Worm (Caenorhabditis elegans): Measurements from ENCODE around the gene his-59.

his-59 gene

DNA sequence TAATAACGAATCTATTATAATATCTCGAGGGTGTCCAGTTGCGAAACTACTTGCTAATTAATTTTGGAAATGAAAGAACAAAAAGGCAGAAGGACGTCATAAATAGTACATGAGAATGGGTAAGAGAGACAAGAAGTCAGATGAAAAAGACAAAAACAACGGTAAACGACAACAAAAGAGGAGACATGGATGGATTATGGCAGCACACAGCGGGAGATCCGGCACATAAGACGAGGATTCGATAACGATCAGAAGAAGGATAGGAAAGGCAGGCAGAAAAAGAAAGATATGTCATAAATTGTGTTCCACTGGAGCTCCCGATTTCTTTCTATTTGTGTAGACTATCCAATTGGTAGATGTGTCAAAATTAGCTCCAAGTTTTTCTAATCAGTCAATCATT, 33.5 kb downstream of the his-59 start:
- no peak for TF ChIP-seq pha-4 (tag; optimal IDR thresholded peaks at IDR 0.05)
- TF ChIP-seq mdl-1 (tag; optimal IDR thresholded peaks at IDR 0.05): no peak
- TF ChIP-seq mml-1 (tag; optimal IDR thresholded peaks at IDR 0.05): no peak
- no peak for TF ChIP-seq nhr-43 (tag; optimal IDR thresholded peaks at IDR 0.05; ENCODE audit: poor library complexity, severe bottlenecking)
- no peak for TF ChIP-seq elt-2 (tag; optimal IDR thresholded peaks at IDR 0.05)
- TF ChIP-seq jun-1 (tag; optimal IDR thresholded peaks at IDR 0.05): no peak
- no peak for TF ChIP-seq ztf-4 (tag; optimal IDR thresholded peaks at IDR 0.05)
- TF ChIP-seq unc-62 (GFP tag; optimal IDR thresholded peaks at IDR 0.05): no peak
- TF ChIP-seq snpc-4 (tag; optimal IDR thresholded peaks at IDR 0.05): no peak
- no peak for TF ChIP-seq nhr-28 (tag; optimal IDR thresholded peaks at IDR 0.05)
- no peak for TF ChIP-seq ceh-28 (tag; optimal IDR thresholded peaks at IDR 0.05)
- TF ChIP-seq fkh-2 (tag; optimal IDR thresholded peaks at IDR 0.05): no peak
- TF ChIP-seq aly-2 (tag; optimal IDR thresholded peaks at IDR 0.05): no peak
- TF ChIP-seq eor-1 (tag; optimal IDR thresholded peaks at IDR 0.05): no peak
- TF ChIP-seq nhr-23 (tag; optimal IDR thresholded peaks at IDR 0.05): no peak
- TF ChIP-seq zag-1 (tag; optimal IDR thresholded peaks at IDR 0.05): no peak
- TF ChIP-seq ztf-11 (tag; optimal IDR thresholded peaks at IDR 0.05): no peak
- no peak for TF ChIP-seq skn-1 (tag; optimal IDR thresholded peaks at IDR 0.05)

ce11 chrIV:7523744-7524143, 35.7 kb downstream of the his-59 start:
- TF ChIP-seq R02D3.7 (tag; optimal IDR thresholded peaks at IDR 0.05) (no peak), pha-4 (tag; optimal IDR thresholded peaks at IDR 0.05) (peak; percentile 27), ceh-16 (tag; optimal IDR thresholded peaks at IDR 0.05) (no peak)

DNA sequence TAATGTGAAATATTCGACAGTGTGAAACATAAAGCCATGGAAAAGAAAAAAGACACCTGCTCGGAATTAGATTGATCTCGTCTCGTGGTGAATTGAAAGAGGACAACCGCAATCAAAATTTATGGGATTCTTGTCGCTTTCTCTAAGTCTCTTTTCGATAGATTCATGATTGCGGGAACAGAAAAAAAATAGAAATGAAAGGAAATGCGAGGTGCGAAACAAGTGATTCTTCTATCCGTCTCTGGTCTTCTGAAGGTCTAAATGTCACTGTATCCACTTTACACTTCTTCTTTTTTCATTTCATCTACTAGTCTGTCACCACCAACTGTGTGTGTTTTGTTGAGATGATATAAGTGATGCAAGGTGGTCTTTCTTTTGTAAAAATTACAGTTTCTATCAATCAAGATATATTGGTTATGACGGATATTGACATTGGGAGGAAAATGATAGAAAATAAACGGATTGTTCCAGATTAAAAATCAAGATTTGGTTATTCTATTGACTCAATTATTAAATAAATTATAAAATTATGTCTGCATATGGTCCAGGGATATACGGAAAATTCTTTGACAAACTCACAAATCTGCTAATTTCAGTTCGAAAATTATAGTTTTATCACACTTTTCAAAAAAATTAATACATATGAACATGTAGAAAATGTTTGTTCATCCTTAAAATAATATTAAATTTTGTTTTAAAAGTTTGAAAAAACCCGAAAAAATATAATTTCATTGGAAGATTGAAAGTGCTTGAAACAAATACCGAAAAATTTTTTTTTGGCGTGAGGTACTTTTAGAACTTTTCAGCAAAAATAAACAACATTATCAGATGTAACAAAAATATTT, 42.4 kb downstream of the his-59 start:
- TF ChIP-seq nhr-11 (tag; optimal IDR thresholded peaks at IDR 0.05) (no peak), nhr-237 (tag; optimal IDR thresholded peaks at IDR 0.05) (no peak), egl-5 (tag; optimal IDR thresholded peaks at IDR 0.05) (peak; percentile 26), nhr-25 (tag; optimal IDR thresholded peaks at IDR 0.05) (peak; percentile 48), ceh-82 (tag; optimal IDR thresholded peaks at IDR 0.05) (no peak)

DNA sequence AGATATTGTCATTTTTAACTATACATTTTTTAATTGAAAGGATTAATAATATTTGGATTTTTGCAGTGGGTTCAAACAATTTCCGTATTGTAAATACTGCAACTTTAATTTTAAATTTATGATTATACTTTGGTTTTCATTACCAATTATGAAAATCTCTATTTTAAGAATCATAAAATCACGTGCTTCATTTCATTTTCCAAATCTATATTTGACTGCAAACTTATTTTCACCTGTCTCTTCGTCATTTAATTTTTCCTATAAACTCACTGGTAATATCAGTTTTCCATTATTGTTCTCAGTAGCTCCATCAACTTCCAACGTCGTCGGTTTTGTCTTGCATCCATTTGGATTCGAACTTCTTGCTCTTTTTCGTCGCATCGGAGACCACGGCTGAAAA, 44.3 kb downstream of the his-59 start, which contains the start of gene R05G6.1:
Gene R05G6.1 (plus strand): TSS at position 301 of the 400 bp plus-strand sequence.
- TF ChIP-seq aly-2 (tag; optimal IDR thresholded peaks at IDR 0.05) (no peak), unc-39 (tag; optimal IDR thresholded peaks at IDR 0.05) (no peak), elt-1 (tag; optimal IDR thresholded peaks at IDR 0.05) (no peak), unc-62 (GFP tag; optimal IDR thresholded peaks at IDR 0.05) (no peak), pqm-1 (tag; optimal IDR thresholded peaks at IDR 0.05) (no peak), pha-4 (tag; optimal IDR thresholded peaks at IDR 0.05) (no peak), zag-1 (tag; optimal IDR thresholded peaks at IDR 0.05) (no peak), hmg-11 (tag; optimal IDR thresholded peaks at IDR 0.05) (no peak), nfya-1 (tag; optimal IDR thresholded peaks at IDR 0.05; ENCODE audit: insufficient read depth) (no peak), ztf-4 (tag; optimal IDR thresholded peaks at IDR 0.05) (no peak)
